Worm (Caenorhabditis elegans) whole organism, L1 larva: ENCODE results near the gene cpna-3.

ENCODE experiments used
- C16A3.4 ChIP-seq: fragments of 150-350 bp; optimal IDR thresholded peaks from 2 replicates; lab custom pipeline; 2014; ENCODE audit warnings: missing biosample characterization, missing genetic modification characterization
- Y116A8C.19 ChIP-seq: sonication (generic microtip); optimal IDR thresholded peaks from 2 replicates; lab custom pipeline; 2016; ENCODE audit warnings: missing compliant biosample characterization, missing genetic modification characterization, borderline replicate concordance
- aha-1 ChIP-seq: fragments of 150-350 bp; optimal IDR thresholded peaks from 2 replicates; lab custom pipeline; 2014; ENCODE audit warnings: missing biosample characterization, missing genetic modification characterization
- alr-1 ChIP-seq: fragments of 200-800 bp; sonication (Bioruptor generic); optimal IDR thresholded peaks from 2 replicates; lab custom pipeline; 2018; ENCODE audit warnings: borderline replicate concordance, mild to moderate bottlenecking, missing genetic modification characterization, missing compliant biosample characterization
- aly-2 ChIP-seq: fragments of 150-350 bp; optimal IDR thresholded peaks from 2 replicates; lab custom pipeline; 2014; ENCODE audit warnings: missing biosample characterization, missing genetic modification characterization
- blmp-1 ChIP-seq: fragments of 150-350 bp; optimal IDR thresholded peaks from 2 replicates; lab custom pipeline; 2014; ENCODE audit warnings: missing biosample characterization, missing genetic modification characterization
- ceh-63 ChIP-seq: fragments of 200-800 bp; sonication (Bioruptor generic); optimal IDR thresholded peaks from 2 replicates; lab custom pipeline; 2018; ENCODE audit warnings: mild to moderate bottlenecking, missing genetic modification characterization, missing compliant biosample characterization
- ceh-82 ChIP-seq, 3 experiments: fragments of 150-350 bp in 1 of 3; sonication (generic microtip) in 2 of 3; optimal IDR thresholded peaks; 2 replicates each; lab custom pipeline; 2014 to 2017; ENCODE audit warnings: missing biosample characterization in 3 of 3, missing genetic modification characterization in 3 of 3
- ceh-88 ChIP-seq: fragments of 200-800 bp; sonication (Bioruptor generic); IDR thresholded peaks from 2 replicates; pipeline ENCODE4 v1.3.6; 2022; ENCODE audit warnings: missing genetic modification characterization, missing compliant biosample characterization
- ceh-90 ChIP-seq: sonication (generic microtip); optimal IDR thresholded peaks from 2 replicates; lab custom pipeline; 2016; ENCODE audit warnings: missing genetic modification characterization, missing compliant biosample characterization
- ces-1 ChIP-seq: fragments of 150-350 bp; optimal IDR thresholded peaks from 2 replicates; lab custom pipeline; 2014; ENCODE audit warnings: missing biosample characterization, missing genetic modification reagents, missing genetic modification characterization
- dpl-1 ChIP-seq, 3 experiments: fragments of 150-350 bp in 2 of 3; sonication (generic microtip) in 1 of 3; optimal IDR thresholded peaks; 2 replicates each; lab custom pipeline; 2014 to 2017; ENCODE audit warnings: missing biosample characterization in 3 of 3, missing genetic modification characterization in 3 of 3, missing genetic modification reagents in 3 of 3
- dsc-1 ChIP-seq: sonication (generic microtip); optimal IDR thresholded peaks from 2 replicates; lab custom pipeline; 2016; ENCODE audit warnings: mild to moderate bottlenecking, missing genetic modification characterization, missing compliant biosample characterization
- efl-1 ChIP-seq, 4 experiments: fragments of 150-350 bp; optimal IDR thresholded peaks in 3 of 4; peaks in 1 of 4; 1 replicate in 1 of 4; 2 replicates in 3 of 4; lab custom pipeline; 2014; ENCODE audit warnings: missing biosample characterization in 2 of 4, missing genetic modification characterization in 2 of 4, missing genetic modification reagents in 2 of 4
- efl-3 ChIP-seq: fragments of 200-800 bp; sonication (Bioruptor generic); optimal IDR thresholded peaks from 2 replicates; lab custom pipeline; 2018; ENCODE audit warnings: mild to moderate bottlenecking, missing genetic modification characterization, missing compliant biosample characterization
- egl-13 ChIP-seq: sonication (generic microtip); optimal IDR thresholded peaks from 2 replicates; lab custom pipeline; 2016; ENCODE audit warnings: missing genotype, missing genetic modification reagents, missing genetic modification characterization, missing compliant biosample characterization
- ets-5 ChIP-seq: fragments of 200-800 bp; sonication (Bioruptor generic); IDR thresholded peaks from 2 replicates; pipeline ENCODE4 v1.3.6; 2022; ENCODE audit warnings: missing genetic modification characterization, missing compliant biosample characterization
- fkh-4 ChIP-seq: sonication (generic microtip); optimal IDR thresholded peaks from 2 replicates; lab custom pipeline; 2016; ENCODE audit warnings: missing compliant biosample characterization, missing genetic modification characterization, borderline replicate concordance
- fkh-8 ChIP-seq: sonication (generic microtip); optimal IDR thresholded peaks from 2 replicates; lab custom pipeline; 2016; ENCODE audit warnings: mild to moderate bottlenecking, missing genetic modification characterization, missing compliant biosample characterization
- grh-1 ChIP-seq: fragments of 200-800 bp; sonication (Bioruptor generic); IDR thresholded peaks from 2 replicates; pipeline ENCODE4 v1.3.6; 2022; ENCODE audit warnings: missing genetic modification reagents, missing genetic modification characterization, missing compliant biosample characterization
- irx-1 ChIP-seq: sonication (generic microtip); optimal IDR thresholded peaks from 2 replicates; lab custom pipeline; 2016; ENCODE audit warnings: missing genetic modification characterization, missing compliant biosample characterization
- lin-13 ChIP-seq: fragments of 150-350 bp; optimal IDR thresholded peaks from 2 replicates; lab custom pipeline; 2014; ENCODE audit warnings: missing biosample characterization, missing genetic modification reagents, missing genetic modification characterization
- lin-14 ChIP-seq: fragments of 200-800 bp; sonication (Bioruptor generic); optimal IDR thresholded peaks from 2 replicates; lab custom pipeline; 2018; ENCODE audit warnings: mild to moderate bottlenecking, missing genetic modification characterization, moderate library complexity, missing compliant biosample characterization
- lin-39 ChIP-seq: fragments of 150-350 bp; optimal IDR thresholded peaks from 2 replicates; lab custom pipeline; 2014; ENCODE audit warnings: missing biosample characterization, missing genetic modification reagents, missing genetic modification characterization
- lir-3 ChIP-seq: sonication (generic microtip); optimal IDR thresholded peaks from 2 replicates; lab custom pipeline; 2016; ENCODE audit warnings: mild to moderate bottlenecking, missing genetic modification characterization, moderate library complexity, missing compliant biosample characterization; ENCODE audit not compliant: poor library complexity
- mdl-1 ChIP-seq, 2 experiments: fragments of 150-350 bp; optimal IDR thresholded peaks; 2 replicates each; lab custom pipeline; 2014 to 2017; ENCODE audit warnings: missing biosample characterization in 2 of 2, missing genetic modification characterization in 2 of 2, inconsistent platforms in 1 of 2
- mef-2 ChIP-seq: fragments of 150-350 bp; optimal IDR thresholded peaks from 2 replicates; lab custom pipeline; 2014; ENCODE audit warnings: missing biosample characterization, missing genetic modification characterization
- mep-1 ChIP-seq: fragments of 150-350 bp; optimal IDR thresholded peaks from 2 replicates; lab custom pipeline; 2014; ENCODE audit warnings: missing biosample characterization, missing genetic modification characterization
- nhr-11 ChIP-seq: fragments of 150-350 bp; optimal IDR thresholded peaks from 2 replicates; lab custom pipeline; 2014; ENCODE audit warnings: missing biosample characterization, missing genetic modification characterization
- nhr-12 ChIP-seq: sonication (generic microtip); optimal IDR thresholded peaks from 2 replicates; lab custom pipeline; 2017; ENCODE audit warnings: missing biosample characterization, missing genetic modification characterization
- nhr-19 ChIP-seq: fragments of 200-800 bp; sonication (Bioruptor generic); conservative IDR thresholded peaks from 2 replicates; pipeline ENCODE4 v1.3.6; 2022; ENCODE audit warnings: missing genetic modification characterization, missing compliant biosample characterization
- nhr-20 ChIP-seq: sonication (generic microtip); optimal IDR thresholded peaks from 2 replicates; lab custom pipeline; 2016; ENCODE audit warnings: mild to moderate bottlenecking, missing genetic modification characterization, missing compliant biosample characterization
- nhr-28 ChIP-seq: fragments of 150-350 bp; optimal IDR thresholded peaks from 2 replicates; lab custom pipeline; 2014; ENCODE audit warnings: missing biosample characterization, missing genetic modification characterization
- nhr-47 ChIP-seq: sonication (generic microtip); optimal IDR thresholded peaks from 2 replicates; lab custom pipeline; 2016; ENCODE audit warnings: mild to moderate bottlenecking, missing genetic modification characterization, moderate library complexity, missing compliant biosample characterization
- nhr-71 ChIP-seq: sonication (generic microtip); optimal IDR thresholded peaks from 2 replicates; lab custom pipeline; 2016; ENCODE audit warnings: mild to moderate bottlenecking, missing genetic modification characterization, moderate library complexity, missing compliant biosample characterization
- nhr-76 ChIP-seq: sonication (generic microtip); optimal IDR thresholded peaks from 2 replicates; lab custom pipeline; 2017; ENCODE audit warnings: missing biosample characterization, missing genetic modification characterization
- nhr-77 ChIP-seq: fragments of 150-350 bp; optimal IDR thresholded peaks from 2 replicates; lab custom pipeline; 2014; ENCODE audit warnings: missing biosample characterization, missing genetic modification characterization
- nhr-84 ChIP-seq: sonication (generic microtip); optimal IDR thresholded peaks from 2 replicates; lab custom pipeline; 2017; ENCODE audit warnings: missing biosample characterization, missing genetic modification characterization
- nhr-85 ChIP-seq: sonication (generic microtip); peaks from one replicate; lab custom pipeline; 2016; ENCODE audit warnings: missing genetic modification characterization, inconsistent platforms, missing compliant biosample characterization
- pqm-1 ChIP-seq: sonication (generic microtip); optimal IDR thresholded peaks from 3 replicates; lab custom pipeline; 2017; ENCODE audit warnings: missing biosample characterization, missing genetic modification characterization
- skn-1 ChIP-seq: fragments of 150-350 bp; optimal IDR thresholded peaks from 2 replicates; lab custom pipeline; 2014; ENCODE audit warnings: missing biosample characterization, missing genetic modification characterization
- snpc-4 ChIP-seq: fragments of 150-350 bp; optimal IDR thresholded peaks from 2 replicates; lab custom pipeline; 2014; ENCODE audit warnings: missing biosample characterization, missing genetic modification characterization
- sptf-1 ChIP-seq: fragments of 150-350 bp; optimal IDR thresholded peaks from 2 replicates; lab custom pipeline; 2014; ENCODE audit warnings: missing biosample characterization, missing genetic modification characterization
- sup-37 ChIP-seq: fragments of 200-800 bp; sonication (Bioruptor generic); optimal IDR thresholded peaks from 2 replicates; lab custom pipeline; 2018; ENCODE audit warnings: mild to moderate bottlenecking, missing genetic modification characterization, missing compliant biosample characterization
- tbx-2 ChIP-seq: sonication (generic microtip); optimal IDR thresholded peaks from 2 replicates; lab custom pipeline; 2016; ENCODE audit warnings: missing genetic modification characterization, missing compliant biosample characterization
- unc-30 ChIP-seq: sonication (generic microtip); optimal IDR thresholded peaks from 2 replicates; lab custom pipeline; 2017; ENCODE audit warnings: missing biosample characterization, missing genetic modification characterization
- unc-62 ChIP-seq: fragments of 150-350 bp; optimal IDR thresholded peaks from 2 replicates; lab custom pipeline; 2014; ENCODE audit warnings: missing biosample characterization, missing genetic modification reagents, missing genetic modification characterization
- unc-86 ChIP-seq: sonication (generic microtip); optimal IDR thresholded peaks from 2 replicates; lab custom pipeline; 2016; ENCODE audit warnings: missing genetic modification characterization, missing compliant biosample characterization
- unc-98 ChIP-seq: fragments of 200-800 bp; sonication (Bioruptor generic); IDR thresholded peaks from 2 replicates; pipeline ENCODE4 v1.3.6; 2022; ENCODE audit warnings: missing genetic modification characterization, missing compliant biosample characterization
- vab-15 ChIP-seq: sonication (generic microtip); optimal IDR thresholded peaks from 2 replicates; lab custom pipeline; 2017; ENCODE audit warnings: missing genotype, mild to moderate bottlenecking, missing genetic modification characterization, missing compliant biosample characterization
- xbp-1 ChIP-seq: sonication (generic microtip); optimal IDR thresholded peaks from 2 replicates; lab custom pipeline; 2016; ENCODE audit warnings: missing genetic modification characterization, missing compliant biosample characterization
- zag-1 ChIP-seq: fragments of 150-350 bp; optimal IDR thresholded peaks from 2 replicates; lab custom pipeline; 2014; ENCODE audit warnings: missing biosample characterization, missing genetic modification characterization
- zip-4 ChIP-seq: fragments of 200-800 bp; sonication (Bioruptor generic); optimal IDR thresholded peaks from 2 replicates; lab custom pipeline; 2018; ENCODE audit warnings: mild to moderate bottlenecking, missing genetic modification characterization, moderate library complexity, missing compliant biosample characterization

Gene cpna-3

DNA sequence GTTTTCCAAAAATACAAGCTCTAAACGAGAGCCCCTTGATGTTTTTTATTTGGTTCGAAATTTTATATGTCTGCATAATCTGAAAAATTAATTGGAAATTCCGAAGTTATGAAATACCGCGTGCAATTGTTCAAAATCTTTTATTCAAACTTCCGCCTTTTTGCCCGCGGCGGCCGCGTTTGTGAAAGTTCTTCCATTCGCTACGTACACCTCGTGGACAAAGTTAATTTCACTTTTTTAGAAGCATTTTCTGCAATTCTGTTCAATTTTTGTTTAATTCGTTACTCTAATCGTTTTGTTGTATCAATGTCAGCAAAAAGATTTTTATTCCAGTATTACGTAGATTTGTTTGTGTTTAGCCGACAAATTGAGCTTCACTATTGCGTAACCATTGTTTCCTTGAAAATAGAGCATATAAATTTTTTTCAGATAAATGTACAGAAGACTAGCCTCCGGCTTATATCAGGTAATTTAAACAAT, 22.4 kb upstream of the cpna-3 start, which contains the start of gene mppb-1 (continued):
- TF ChIP-seq nhr-84 (tag; lab: Kevin White, UChicago) (no peak), mdl-1 (tag; optimal IDR thresholded peaks at IDR 0.05; lab: Kevin White, UChicago) (peak in 1 of 2 experiments; percentile 65), blmp-1 (tag; lab: Kevin White, UChicago) (peak; percentile 99), pqm-1 (no peak), aly-2 (tag; lab: Kevin White, UChicago) (peak; percentile 23), aha-1 (tag; lab: Kevin White, UChicago) (no peak), nhr-19 (GFP tag; lab: Robert Waterston, UW) (peak; percentile 85), nhr-12 (tag; lab: Kevin White, UChicago) (no peak), nhr-47 (tag; lab: Kevin White, UChicago) (peak; percentile 93), unc-30 (tag; lab: Kevin White, UChicago) (no peak), irx-1 (tag; lab: Kevin White, UChicago) (peak; percentile 92), dsc-1 (tag; lab: Kevin White, UChicago) (peak; percentile 92), mep-1 (tag; lab: Kevin White, UChicago) (peak; percentile 69), skn-1 (tag; lab: Kevin White, UChicago) (peak; percentile 83), snpc-4 (peak; percentile 65), egl-13 (peak; percentile 90), efl-1 (optimal IDR thresholded peaks at IDR 0.05; lab: Kevin White, UChicago) (peak; percentile 85 to 97), efl-1 (GFP tag; optimal IDR thresholded peaks at IDR 0.05 in 1 of 2; lab: Kevin White, UChicago) (peak; percentile 96 to 99), ceh-88 (GFP tag; lab: Robert Waterston, UW) (peak; percentile 70), ces-1 (GFP tag; lab: Kevin White, UChicago) (no peak), xbp-1 (peak; percentile 90), C16A3.4 (tag; lab: Kevin White, UChicago) (peak; percentile 81), alr-1 (tag; lab: Kevin White, UChicago) (no peak), nhr-71 (peak; percentile 94), mef-2 (tag; lab: Kevin White, UChicago) (peak; percentile 6), tbx-2 (tag; lab: Kevin White, UChicago) (peak; percentile 92), ceh-63 (GFP tag; lab: Kevin White, UChicago) (peak; percentile 82), ceh-82 (tag; optimal IDR thresholded peaks at IDR 0.05; lab: Kevin White, UChicago) (peak; percentile 73 to 79 (median 76)), ceh-90 (tag; lab: Kevin White, UChicago) (peak; percentile 94), unc-86 (tag; lab: Kevin White, UChicago) (peak; percentile 81), zip-4 (GFP tag; lab: Kevin White, UChicago) (peak; percentile 75), nhr-76 (tag; lab: Kevin White, UChicago) (no peak), fkh-4 (tag; lab: Kevin White, UChicago) (peak; percentile 94), unc-62 (GFP tag; lab: Kevin White, UChicago) (no peak), efl-3 (GFP tag; lab: Kevin White, UChicago) (peak; percentile 30), nhr-85 (tag; lab: Kevin White, UChicago) (peak; percentile 96), nhr-28 (no peak), vab-15 (peak; percentile 99), grh-1 (GFP tag; lab: Robert Waterston, UW) (peak; percentile 69), unc-98 (GFP tag; lab: Robert Waterston, UW) (peak; percentile 80), fkh-8 (peak; percentile 72), nhr-77 (tag; lab: Kevin White, UChicago) (peak; percentile 56), lin-14 (GFP tag; lab: Kevin White, UChicago) (peak; percentile 82), dpl-1 (GFP tag; optimal IDR thresholded peaks at IDR 0.05; lab: Kevin White, UChicago) (peak; percentile 94 to 97 (median 96)), zag-1 (tag; lab: Kevin White, UChicago) (no peak), lin-39 (tag; lab: Kevin White, UChicago) (peak; percentile 69), sptf-1 (tag; lab: Kevin White, UChicago) (no peak), nhr-11 (no peak), ets-5 (no peak), lir-3 (peak; percentile 97), nhr-20 (tag; lab: Kevin White, UChicago) (peak; percentile 89), sup-37 (GFP tag; lab: Kevin White, UChicago) (no peak), Y116A8C.19 (tag; lab: Kevin White, UChicago) (peak; percentile 91), lin-13 (GFP tag; lab: Kevin White, UChicago) (peak; percentile 80)
